Worm (Caenorhabditis elegans) whole organism, late embryonic: ENCODE results near the gene AH10.4.

Experiments used
- elt-4 ChIP-seq: sonication (generic microtip); optimal IDR thresholded peaks from 2 replicates; lab custom pipeline; 2016; ENCODE audit warnings: missing genetic modification characterization, missing compliant biosample characterization
- tbx-2 ChIP-seq: sonication (generic microtip); optimal IDR thresholded peaks from 2 replicates; lab custom pipeline; 2016; ENCODE audit warnings: missing genetic modification characterization, missing compliant biosample characterization

DNA sequence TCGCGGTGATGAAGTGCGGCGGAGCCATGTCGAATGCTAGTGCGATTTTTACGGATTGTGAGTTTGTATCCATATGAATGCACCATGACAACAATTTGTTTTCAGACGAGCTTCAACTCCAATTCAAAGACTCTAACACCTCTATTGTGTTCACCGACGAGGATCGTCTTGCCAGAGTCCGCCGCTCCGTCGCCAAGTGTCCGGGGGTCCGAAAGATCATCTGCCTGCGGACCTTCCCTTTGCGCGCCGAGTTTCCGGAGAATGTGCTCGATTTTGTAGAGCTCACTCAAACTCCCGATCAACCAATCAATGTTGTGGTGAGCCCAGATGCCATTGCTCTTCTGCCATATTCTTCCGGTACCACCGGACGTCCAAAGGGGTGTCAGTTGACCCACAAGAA lies 9.4 kb upstream of the AH10.4 start:
- TF ChIP-seq tbx-2 (tag; lab: Kevin White, UChicago) (no peak), elt-4 (tag; lab: Kevin White, UChicago) (no peak)
